Worm (Caenorhabditis elegans) whole organism, L3 larva: ENCODE data around the gene T27D12.6.

Experiments used
- ZK546.5 ChIP-seq: sonication (generic microtip); optimal IDR thresholded peaks from 2 replicates; lab custom pipeline; 2017; ENCODE audit warnings: missing biosample characterization, missing genetic modification characterization
- aly-2 ChIP-seq: fragments of 150-350 bp; optimal IDR thresholded peaks from 2 replicates; lab custom pipeline; 2014; ENCODE audit warnings: missing biosample characterization, missing genetic modification characterization
- ama-1 ChIP-seq: fragments of 150-350 bp; optimal IDR thresholded peaks from 2 replicates; lab custom pipeline; 2018
- ceh-28 ChIP-seq: fragments of 150-350 bp; optimal IDR thresholded peaks from 2 replicates; lab custom pipeline; 2014; ENCODE audit warnings: missing biosample characterization, missing genetic modification reagents, missing genetic modification characterization
- ceh-82 ChIP-seq: fragments of 150-350 bp; optimal IDR thresholded peaks from 2 replicates; lab custom pipeline; 2014; ENCODE audit warnings: missing biosample characterization, missing genetic modification characterization
- ceh-9 ChIP-seq: sonication (generic microtip); optimal IDR thresholded peaks from 2 replicates; lab custom pipeline; 2018; ENCODE audit warnings: missing biosample characterization, missing genetic modification characterization
- daf-12 ChIP-seq: fragments of 150-350 bp; optimal IDR thresholded peaks from 2 replicates; lab custom pipeline; 2014; ENCODE audit warnings: missing biosample characterization, missing genetic modification reagents, missing genetic modification characterization
- egl-5 ChIP-seq: fragments of 150-350 bp; optimal IDR thresholded peaks from 2 replicates; lab custom pipeline; 2017; ENCODE audit warnings: missing biosample characterization, missing genetic modification reagents, missing genetic modification characterization, inconsistent platforms
- elt-1 ChIP-seq: fragments of 150-350 bp; optimal IDR thresholded peaks from 2 replicates; lab custom pipeline; 2014; ENCODE audit warnings: missing biosample characterization, missing genetic modification characterization
- elt-2 ChIP-seq: sonication (generic microtip); optimal IDR thresholded peaks from 2 replicates; lab custom pipeline; 2016; ENCODE audit warnings: missing genetic modification reagents, mild to moderate bottlenecking, missing genetic modification characterization, missing compliant biosample characterization
- elt-3 ChIP-seq, 3 experiments: fragments of 150-350 bp in 1 of 3; sonication (generic microtip) in 2 of 3; optimal IDR thresholded peaks; 2 replicates in 2 of 3; 4 replicates in 1 of 3; lab custom pipeline; 2014 to 2017; ENCODE audit warnings: missing biosample characterization in 3 of 3, missing genetic modification characterization in 3 of 3
- eor-1 ChIP-seq, 2 experiments: fragments of 150-350 bp; optimal IDR thresholded peaks; 2 replicates each; lab custom pipeline; 2014 to 2018; ENCODE audit warnings: missing biosample characterization in 2 of 2, missing genetic modification characterization in 2 of 2
- fkh-10 ChIP-seq: sonication (generic microtip); optimal IDR thresholded peaks from 2 replicates; lab custom pipeline; 2017; ENCODE audit warnings: missing biosample characterization, missing genetic modification reagents, missing genetic modification characterization
- fos-1 ChIP-seq: fragments of 150-350 bp; optimal IDR thresholded peaks from 2 replicates; lab custom pipeline; 2014; ENCODE audit warnings: missing biosample characterization, missing genetic modification characterization
- hmg-11 ChIP-seq: sonication (generic microtip); optimal IDR thresholded peaks from 2 replicates; lab custom pipeline; 2016; ENCODE audit warnings: missing genetic modification characterization, missing compliant biosample characterization
- jun-1 ChIP-seq: fragments of 150-350 bp; optimal IDR thresholded peaks from 2 replicates; lab custom pipeline; 2014; ENCODE audit warnings: missing biosample characterization, missing genetic modification reagents, missing genetic modification characterization
- lin-39 ChIP-seq: fragments of 150-350 bp; optimal IDR thresholded peaks from 2 replicates; lab custom pipeline; 2018; ENCODE audit warnings: missing biosample characterization, missing genetic modification reagents, missing genetic modification characterization
- nhr-11 ChIP-seq: fragments of 150-350 bp; optimal IDR thresholded peaks from 2 replicates; lab custom pipeline; 2014; ENCODE audit warnings: missing biosample characterization, missing genetic modification characterization
- nhr-12 ChIP-seq: fragments of 150-350 bp; optimal IDR thresholded peaks from 2 replicates; lab custom pipeline; 2014; ENCODE audit warnings: missing biosample characterization, missing genetic modification characterization
- nhr-23 ChIP-seq: fragments of 150-350 bp; optimal IDR thresholded peaks from 2 replicates; lab custom pipeline; 2014; ENCODE audit warnings: missing biosample characterization, missing genetic modification reagents, missing genetic modification characterization
- nhr-237 ChIP-seq: fragments of 150-350 bp; optimal IDR thresholded peaks from 2 replicates; lab custom pipeline; 2014; ENCODE audit warnings: missing biosample characterization, missing genetic modification characterization
- nhr-28 ChIP-seq: fragments of 150-350 bp; optimal IDR thresholded peaks from 2 replicates; lab custom pipeline; 2014; ENCODE audit warnings: missing biosample characterization, missing genetic modification characterization
- nhr-77 ChIP-seq: fragments of 150-350 bp; optimal IDR thresholded peaks from 2 replicates; lab custom pipeline; 2014; ENCODE audit warnings: missing biosample characterization, missing genetic modification characterization
- pha-4 ChIP-seq: fragments of 150-350 bp; optimal IDR thresholded peaks from 2 replicates; lab custom pipeline; 2014; ENCODE audit warnings: missing biosample characterization, missing genetic modification reagents, missing genetic modification characterization
- pqm-1 ChIP-seq: fragments of 150-350 bp; optimal IDR thresholded peaks from 2 replicates; lab custom pipeline; 2017; ENCODE audit warnings: missing biosample characterization, missing genetic modification characterization, inconsistent platforms
- sea-2 ChIP-seq: fragments of 150-350 bp; sonication (generic microtip); optimal IDR thresholded peaks from 4 replicates; lab custom pipeline; 2014; ENCODE audit warnings: missing biosample characterization, missing genetic modification reagents, missing genetic modification characterization
- skn-1 ChIP-seq: fragments of 150-350 bp; optimal IDR thresholded peaks from 2 replicates; lab custom pipeline; 2014; ENCODE audit warnings: missing biosample characterization, missing genetic modification characterization
- snpc-4 ChIP-seq: fragments of 150-350 bp; optimal IDR thresholded peaks from 2 replicates; lab custom pipeline; 2014; ENCODE audit warnings: missing biosample characterization, missing genetic modification characterization
- tbx-2 ChIP-seq: sonication (generic microtip); optimal IDR thresholded peaks from 2 replicates; lab custom pipeline; 2016; ENCODE audit warnings: mild to moderate bottlenecking, missing genetic modification characterization, missing compliant biosample characterization
- unc-39 ChIP-seq: sonication (generic microtip); optimal IDR thresholded peaks from 4 replicates; lab custom pipeline; 2017; ENCODE audit warnings: missing biosample characterization, missing genetic modification characterization
- unc-62 ChIP-seq: fragments of 150-350 bp; sonication (generic microtip); optimal IDR thresholded peaks from 4 replicates; lab custom pipeline; 2014; ENCODE audit warnings: missing biosample characterization, missing genetic modification reagents, missing genetic modification characterization
- zag-1 ChIP-seq: fragments of 150-350 bp; optimal IDR thresholded peaks from 2 replicates; lab custom pipeline; 2014; ENCODE audit warnings: missing biosample characterization, missing genetic modification characterization
- ztf-11 ChIP-seq: fragments of 150-350 bp; optimal IDR thresholded peaks from 2 replicates; lab custom pipeline; 2014; ENCODE audit warnings: missing biosample characterization, missing genetic modification characterization
- ztf-4 ChIP-seq: fragments of 150-350 bp; optimal IDR thresholded peaks from 2 replicates; lab custom pipeline; 2014; ENCODE audit warnings: missing biosample characterization, missing genetic modification characterization

T27D12.6 gene

DNA sequence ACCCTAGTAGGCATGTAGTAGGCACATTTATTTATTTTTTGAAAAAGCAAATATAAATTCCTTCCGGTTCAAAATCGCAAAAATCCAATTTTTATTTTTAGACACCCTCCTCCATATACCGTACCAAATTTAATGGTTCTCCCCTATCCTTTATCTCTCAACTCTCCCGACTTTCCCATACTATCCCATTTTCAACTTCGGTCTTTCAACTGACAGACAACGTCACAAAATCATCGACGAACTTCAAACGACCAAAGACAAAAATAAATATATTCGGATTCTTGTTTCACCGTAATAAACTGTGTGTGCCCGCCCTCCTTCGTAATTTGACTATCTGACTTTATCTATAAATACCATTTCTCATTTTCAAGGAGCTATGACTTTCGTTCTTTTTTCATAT, at the start of gene T27D12.6:
T27D12.6 (plus strand) TSS at position 301 of the 400 bp plus-strand sequence.
- TF ChIP-seq ceh-28 (no peak), aly-2 (tag; lab: Kevin White, UChicago) (no peak), elt-1 (tag; lab: Kevin White, UChicago) (no peak), nhr-77 (tag; lab: Kevin White, UChicago) (no peak)

ce11 chrII:11788025-11788424, 47.3 kb upstream of the T27D12.6 start:
- TF ChIP-seq daf-12 (no peak), pha-4 (peak; percentile 41)

DNA sequence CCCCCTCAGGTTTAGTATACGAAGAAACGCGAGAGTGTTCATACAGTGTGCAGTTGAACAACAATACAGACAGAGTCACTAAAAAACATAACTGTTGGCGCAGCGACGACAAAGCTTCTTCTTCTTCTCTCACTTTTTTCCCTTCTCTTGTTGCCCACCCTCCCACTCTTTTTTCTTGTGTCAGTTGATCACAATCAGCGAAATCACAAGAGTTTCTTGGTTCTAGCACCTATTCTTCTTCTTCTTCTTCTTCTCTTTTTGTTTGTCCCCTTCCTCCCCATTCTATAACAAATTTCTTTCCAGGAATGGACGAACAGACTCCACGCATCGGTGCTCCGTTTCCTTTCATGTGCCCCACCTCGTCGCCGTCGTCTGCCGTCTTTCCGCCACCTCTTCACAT, 44.9 kb upstream of the T27D12.6 start, which contains the start of gene F43G6.4:
F43G6.4 (plus strand) TSS at position 301 of the 400 bp plus-strand sequence.
- TF ChIP-seq aly-2 (tag; lab: Kevin White, UChicago) (no peak), egl-5 (tag; lab: Kevin White, UChicago) (no peak), ztf-11 (no peak), tbx-2 (tag; lab: Kevin White, UChicago) (no peak), elt-3 (tag; optimal IDR thresholded peaks at IDR 0.05; lab: Kevin White, UChicago) (no peak), ztf-4 (no peak), snpc-4 (tag; lab: Kevin White, UChicago) (no peak), nhr-23 (tag; lab: Kevin White, UChicago) (no peak), nhr-77 (tag; lab: Kevin White, UChicago) (no peak), fos-1 (no peak), nhr-12 (tag; lab: Kevin White, UChicago) (no peak), nhr-28 (tag; lab: Kevin White, UChicago) (no peak), zag-1 (tag; lab: Kevin White, UChicago) (no peak), jun-1 (tag; lab: Kevin White, UChicago) (no peak), unc-62 (GFP tag; lab: Kevin White, UChicago) (no peak), fkh-10 (GFP tag; lab: Kevin White, UChicago) (no peak), eor-1 (tag; optimal IDR thresholded peaks at IDR 0.05; lab: Kevin White, UChicago) (no peak)

- peak; percentile 44 for TF ChIP-seq lin-39 (tag; lab: Kevin White, UChicago)
- TF ChIP-seq nhr-11, result no peak
- TF ChIP-seq unc-39, result no peak
- TF ChIP-seq pha-4, result no peak
- no peak for TF ChIP-seq fkh-10 (GFP tag; lab: Kevin White, UChicago)
- TF ChIP-seq nhr-237 (tag; lab: Kevin White, UChicago), result no peak
- TF ChIP-seq elt-2 (tag; lab: Kevin White, UChicago), result no peak
These were observed 40.9 kb upstream of the T27D12.6 start for ce11 chrII:11794392-11794791.

ce11 chrII:11797194-11797593, 38.1 kb upstream of the T27D12.6 start:
- TF ChIP-seq elt-1 (tag; lab: Kevin White, UChicago) (no peak), pha-4 (peak; percentile 90), ztf-11 (no peak), pqm-1 (tag; lab: Kevin White, UChicago) (peak; percentile 58), elt-2 (tag; lab: Kevin White, UChicago) (peak; percentile 92), skn-1 (tag; lab: Kevin White, UChicago) (no peak)

- TF ChIP-seq daf-12 (no peak), ama-1 (lab: Kevin White, UChicago) (no peak), hmg-11 (tag; lab: Kevin White, UChicago) (no peak), ceh-9 (tag; lab: Kevin White, UChicago) (no peak), ZK546.5 (tag; lab: Kevin White, UChicago) (no peak)
These were observed 36.6 kb upstream of the T27D12.6 start, which contains the start of gene hda-5 for ce11 chrII:11798737-11799136. Gene hda-5 (plus strand): TSS chrII:11799037.

ce11 chrII:11802451-11802850, 32.9 kb upstream of the T27D12.6 start, which contains the start of gene F43G6.17:
Gene F43G6.17 (plus strand): TSS chrII:11802751.
- TF ChIP-seq elt-3 (tag; optimal IDR thresholded peaks at IDR 0.05; lab: Kevin White, UChicago) (no peak), ceh-28 (no peak), nhr-23 (tag; lab: Kevin White, UChicago) (no peak), hmg-11 (tag; lab: Kevin White, UChicago) (no peak), snpc-4 (tag; lab: Kevin White, UChicago) (no peak), ama-1 (lab: Kevin White, UChicago) (no peak), nhr-237 (tag; lab: Kevin White, UChicago) (no peak), daf-12 (no peak), nhr-28 (tag; lab: Kevin White, UChicago) (no peak), eor-1 (tag; optimal IDR thresholded peaks at IDR 0.05; lab: Kevin White, UChicago) (no peak), ceh-82 (tag; lab: Kevin White, UChicago) (no peak), sea-2 (GFP tag; lab: Kevin White, UChicago) (no peak)
